Worm (Caenorhabditis elegans) whole organism, L1 larva: ENCODE data around the gene F53B1.8.

Experiments used
- aly-2 ChIP-seq: fragments of 150-350 bp; optimal IDR thresholded peaks from 2 replicates; lab custom pipeline; 2014; ENCODE audit warnings: missing biosample characterization, missing genetic modification characterization
- ama-1 ChIP-seq: fragments of 150-350 bp; optimal IDR thresholded peaks from 2 replicates; lab custom pipeline; 2014
- blmp-1 ChIP-seq: fragments of 150-350 bp; optimal IDR thresholded peaks from 2 replicates; lab custom pipeline; 2014; ENCODE audit warnings: missing biosample characterization, missing genetic modification characterization
- fkh-10 ChIP-seq: sonication (generic microtip); optimal IDR thresholded peaks from 2 replicates; lab custom pipeline; 2017; ENCODE audit warnings: missing biosample characterization, missing genetic modification reagents, missing genetic modification characterization
- rnt-1 ChIP-seq: sonication (generic microtip); optimal IDR thresholded peaks from 2 replicates; lab custom pipeline; 2016; ENCODE audit warnings: mild to moderate bottlenecking, missing genetic modification characterization, moderate library complexity, missing compliant biosample characterization
- zag-1 ChIP-seq: fragments of 150-350 bp; optimal IDR thresholded peaks from 2 replicates; lab custom pipeline; 2014; ENCODE audit warnings: missing biosample characterization, missing genetic modification characterization
- ztf-4 ChIP-seq: fragments of 150-350 bp; optimal IDR thresholded peaks from 2 replicates; lab custom pipeline; 2014; ENCODE audit warnings: missing biosample characterization, missing genetic modification characterization

ce11 chrX:2089434-2089833 is 40.6 kb downstream of the F53B1.8 start, which contains the start of gene lsy-2:
- TF ChIP-seq zag-1 (tag; lab: Kevin White, UChicago) (no peak), blmp-1 (tag; lab: Kevin White, UChicago) (peak; percentile 55), fkh-10 (GFP tag; lab: Kevin White, UChicago) (no peak), ama-1 (lab: Kevin White, UChicago) (no peak), ztf-4 (tag; lab: Kevin White, UChicago) (no peak), rnt-1 (tag; lab: Kevin White, UChicago) (peak; percentile 53), aly-2 (tag; lab: Kevin White, UChicago) (no peak)
